Worm (Caenorhabditis elegans) whole organism, L1 larva: ENCODE measurements around the gene dnj-3.
"Not testable (repeated sequence)": the region's sequence is repeated elsewhere in the genome, so short reads cannot be mapped to it uniquely, and the experiment has no call there.

ENCODE experiments used
- C04F5.9 ChIP-seq: sonication (generic microtip); optimal IDR thresholded peaks from 2 replicates; lab custom pipeline; 2016; ENCODE audit warnings: missing genetic modification characterization, missing compliant biosample characterization
- aha-1 ChIP-seq: fragments of 150-350 bp; optimal IDR thresholded peaks from 2 replicates; lab custom pipeline; 2014; ENCODE audit warnings: missing biosample characterization, missing genetic modification characterization
- ama-1 ChIP-seq: fragments of 150-350 bp; optimal IDR thresholded peaks from 2 replicates; lab custom pipeline; 2014
- ceh-88 ChIP-seq: fragments of 200-800 bp; sonication (Bioruptor generic); IDR thresholded peaks from 2 replicates; pipeline ENCODE4 v1.3.6; 2022; ENCODE audit warnings: missing genetic modification characterization, missing compliant biosample characterization
- ceh-90 ChIP-seq: sonication (generic microtip); optimal IDR thresholded peaks from 2 replicates; lab custom pipeline; 2016; ENCODE audit warnings: missing genetic modification characterization, missing compliant biosample characterization
- dsc-1 ChIP-seq: sonication (generic microtip); optimal IDR thresholded peaks from 2 replicates; lab custom pipeline; 2016; ENCODE audit warnings: mild to moderate bottlenecking, missing genetic modification characterization, missing compliant biosample characterization
- efl-1 ChIP-seq, 4 experiments: fragments of 150-350 bp; optimal IDR thresholded peaks in 3 of 4; peaks in 1 of 4; 1 replicate in 1 of 4; 2 replicates in 3 of 4; lab custom pipeline; 2014; ENCODE audit warnings: missing biosample characterization in 2 of 4, missing genetic modification characterization in 2 of 4, missing genetic modification reagents in 2 of 4
- efl-3 ChIP-seq: fragments of 200-800 bp; sonication (Bioruptor generic); optimal IDR thresholded peaks from 2 replicates; lab custom pipeline; 2018; ENCODE audit warnings: mild to moderate bottlenecking, missing genetic modification characterization, missing compliant biosample characterization
- egl-13 ChIP-seq: sonication (generic microtip); optimal IDR thresholded peaks from 2 replicates; lab custom pipeline; 2016; ENCODE audit warnings: missing genotype, missing genetic modification reagents, missing genetic modification characterization, missing compliant biosample characterization
- elt-2 ChIP-seq: sonication (generic microtip); optimal IDR thresholded peaks from 2 replicates; lab custom pipeline; 2016; ENCODE audit warnings: missing genetic modification characterization, mild to moderate bottlenecking, inconsistent platforms, missing compliant biosample characterization, missing genetic modification reagents
- elt-3 ChIP-seq, 6 experiments: fragments of 150-350 bp in 1 of 6; sonication (generic microtip); optimal IDR thresholded peaks; 2 replicates each; lab custom pipeline; 2017 to 2018; ENCODE audit warnings: missing biosample characterization in 6 of 6, missing genetic modification characterization in 6 of 6, inconsistent platforms in 1 of 6
- ets-5 ChIP-seq: fragments of 200-800 bp; sonication (Bioruptor generic); IDR thresholded peaks from 2 replicates; pipeline ENCODE4 v1.3.6; 2022; ENCODE audit warnings: missing genetic modification characterization, missing compliant biosample characterization
- fkh-10 ChIP-seq: sonication (generic microtip); optimal IDR thresholded peaks from 2 replicates; lab custom pipeline; 2017; ENCODE audit warnings: missing biosample characterization, missing genetic modification reagents, missing genetic modification characterization
- fkh-4 ChIP-seq: sonication (generic microtip); optimal IDR thresholded peaks from 2 replicates; lab custom pipeline; 2016; ENCODE audit warnings: missing compliant biosample characterization, missing genetic modification characterization, borderline replicate concordance
- fos-1 ChIP-seq: fragments of 150-350 bp; optimal IDR thresholded peaks from 2 replicates; lab custom pipeline; 2014; ENCODE audit warnings: missing biosample characterization, missing genetic modification characterization
- grh-1 ChIP-seq: fragments of 200-800 bp; sonication (Bioruptor generic); IDR thresholded peaks from 2 replicates; pipeline ENCODE4 v1.3.6; 2022; ENCODE audit warnings: missing genetic modification reagents, missing genetic modification characterization, missing compliant biosample characterization
- hlh-4 ChIP-seq: sonication (generic microtip); optimal IDR thresholded peaks from 2 replicates; lab custom pipeline; 2016; ENCODE audit warnings: mild to moderate bottlenecking, missing genetic modification characterization, missing compliant biosample characterization
- hpl-2 ChIP-seq: fragments of 150-350 bp; optimal IDR thresholded peaks from 2 replicates; lab custom pipeline; 2014; ENCODE audit warnings: missing biosample characterization, missing genetic modification reagents, missing genetic modification characterization
- isw-1 ChIP-seq: fragments of 200-800 bp; sonication (Bioruptor generic); IDR thresholded peaks from 2 replicates; pipeline ENCODE4 v1.3.6; 2022; ENCODE audit warnings: missing genetic modification characterization, missing compliant biosample characterization
- lin-35 ChIP-seq, 2 experiments: fragments of 150-350 bp; optimal IDR thresholded peaks; 2 replicates each; lab custom pipeline; 2014; ENCODE audit warnings: missing biosample characterization in 2 of 2, missing genetic modification characterization in 2 of 2, missing genetic modification reagents in 2 of 2
- mef-2 ChIP-seq: fragments of 150-350 bp; optimal IDR thresholded peaks from 2 replicates; lab custom pipeline; 2014; ENCODE audit warnings: missing biosample characterization, missing genetic modification characterization
- mep-1 ChIP-seq: fragments of 150-350 bp; optimal IDR thresholded peaks from 2 replicates; lab custom pipeline; 2014; ENCODE audit warnings: missing biosample characterization, missing genetic modification characterization
- nhr-11 ChIP-seq: fragments of 150-350 bp; optimal IDR thresholded peaks from 2 replicates; lab custom pipeline; 2014; ENCODE audit warnings: missing biosample characterization, missing genetic modification characterization
- nhr-12 ChIP-seq: sonication (generic microtip); optimal IDR thresholded peaks from 2 replicates; lab custom pipeline; 2017; ENCODE audit warnings: missing biosample characterization, missing genetic modification characterization
- nhr-20 ChIP-seq: sonication (generic microtip); optimal IDR thresholded peaks from 2 replicates; lab custom pipeline; 2016; ENCODE audit warnings: mild to moderate bottlenecking, missing genetic modification characterization, missing compliant biosample characterization
- nhr-28 ChIP-seq: fragments of 150-350 bp; optimal IDR thresholded peaks from 2 replicates; lab custom pipeline; 2014; ENCODE audit warnings: missing biosample characterization, missing genetic modification characterization
- nhr-47 ChIP-seq: sonication (generic microtip); optimal IDR thresholded peaks from 2 replicates; lab custom pipeline; 2016; ENCODE audit warnings: mild to moderate bottlenecking, missing genetic modification characterization, moderate library complexity, missing compliant biosample characterization
- nhr-77 ChIP-seq: fragments of 150-350 bp; optimal IDR thresholded peaks from 2 replicates; lab custom pipeline; 2014; ENCODE audit warnings: missing biosample characterization, missing genetic modification characterization
- nhr-84 ChIP-seq: sonication (generic microtip); optimal IDR thresholded peaks from 2 replicates; lab custom pipeline; 2017; ENCODE audit warnings: missing biosample characterization, missing genetic modification characterization
- skn-1 ChIP-seq: fragments of 150-350 bp; optimal IDR thresholded peaks from 2 replicates; lab custom pipeline; 2014; ENCODE audit warnings: missing biosample characterization, missing genetic modification characterization
- snpc-4 ChIP-seq: fragments of 150-350 bp; optimal IDR thresholded peaks from 2 replicates; lab custom pipeline; 2014; ENCODE audit warnings: missing biosample characterization, missing genetic modification characterization
- sox-4 ChIP-seq: sonication (generic microtip); optimal IDR thresholded peaks from 2 replicates; lab custom pipeline; 2016; ENCODE audit warnings: missing genetic modification characterization, missing compliant biosample characterization
- sup-37 ChIP-seq: fragments of 200-800 bp; sonication (Bioruptor generic); optimal IDR thresholded peaks from 2 replicates; lab custom pipeline; 2018; ENCODE audit warnings: mild to moderate bottlenecking, missing genetic modification characterization, missing compliant biosample characterization
- swsn-7 ChIP-seq: sonication (generic microtip); optimal IDR thresholded peaks from 2 replicates; lab custom pipeline; 2016; ENCODE audit warnings: missing genetic modification characterization, missing compliant biosample characterization
- unc-30 ChIP-seq: sonication (generic microtip); optimal IDR thresholded peaks from 2 replicates; lab custom pipeline; 2017; ENCODE audit warnings: missing biosample characterization, missing genetic modification characterization
- unc-86 ChIP-seq: sonication (generic microtip); optimal IDR thresholded peaks from 2 replicates; lab custom pipeline; 2016; ENCODE audit warnings: missing genetic modification characterization, missing compliant biosample characterization

The dnj-3 gene

ce11 chrV:15094749-15095148, 26.3 kb downstream of the dnj-3 start, which contains the start of gene srx-78:
TSS of gene srx-78 (plus strand) at chrV:15095049.
- no peak for TF ChIP-seq lin-35 (GFP tag; optimal IDR thresholded peaks at IDR 0.05; lab: Kevin White, UChicago)
- no peak for TF ChIP-seq ets-5
- TF ChIP-seq elt-3 (tag; optimal IDR thresholded peaks at IDR 0.05; lab: Kevin White, UChicago): no peak
- TF ChIP-seq C04F5.9 (tag; lab: Kevin White, UChicago): no peak
- TF ChIP-seq efl-1 (optimal IDR thresholded peaks at IDR 0.05; lab: Kevin White, UChicago): no peak
- TF ChIP-seq efl-1 (GFP tag; optimal IDR thresholded peaks at IDR 0.05 in 1 of 2; lab: Kevin White, UChicago): no peak
- TF ChIP-seq snpc-4 (tag; lab: Kevin White, UChicago): no peak
- TF ChIP-seq sox-4: no peak
- TF ChIP-seq unc-86 (tag; lab: Kevin White, UChicago): no peak
- no peak for TF ChIP-seq elt-2 (tag; lab: Kevin White, UChicago)
- TF ChIP-seq nhr-47: no peak
- no peak for TF ChIP-seq nhr-12
- no peak for TF ChIP-seq nhr-11
- no peak for TF ChIP-seq dsc-1 (tag; lab: Kevin White, UChicago)
- TF ChIP-seq efl-3 (GFP tag; lab: Kevin White, UChicago): no peak
- no peak for TF ChIP-seq nhr-84 (tag; lab: Kevin White, UChicago)
- no peak for TF ChIP-seq mep-1 (tag; lab: Kevin White, UChicago)
- no peak for TF ChIP-seq nhr-28
- TF ChIP-seq, all 84 proteins: peak for 0

- no peak for TF ChIP-seq fkh-10
- TF ChIP-seq egl-13: no peak
- TF ChIP-seq fkh-4 (tag; lab: Kevin White, UChicago): no peak
- TF ChIP-seq sup-37: no peak
- TF ChIP-seq isw-1 (GFP tag; lab: Robert Waterston, UW): no peak
Observed at ce11 chrV:15099447-15099846, 31.0 kb downstream of the dnj-3 start, which contains the start of gene C01G10.1. TSS of gene C01G10.1 (plus strand) at chrV:15099747.

ce11 chrV:15105893-15106598, 37.6 kb downstream of the dnj-3 start, which contains the start of gene C01G10.14:
TSS of gene C01G10.14 (minus strand) at chrV:15105943.
- not testable (repeated sequence) for TF ChIP-seq mef-2; unc-30 (tag; lab: Kevin White, UChicago); lin-35 (GFP tag; optimal IDR thresholded peaks at IDR 0.05; lab: Kevin White, UChicago)

ce11 chrV:15109260-15109659, 40.8 kb downstream of the dnj-3 start, which contains the start of gene Y75B12A.2:
TSS of gene Y75B12A.2 (plus strand) at chrV:15109560.
- TF ChIP-seq aha-1 (tag; lab: Kevin White, UChicago): no peak
- TF ChIP-seq efl-1 (optimal IDR thresholded peaks at IDR 0.05; lab: Kevin White, UChicago): no peak
- no peak for TF ChIP-seq efl-1 (GFP tag; optimal IDR thresholded peaks at IDR 0.05 in 1 of 2; lab: Kevin White, UChicago)
- no peak for TF ChIP-seq ceh-88 (GFP tag; lab: Robert Waterston, UW)
- no peak for TF ChIP-seq grh-1
- TF ChIP-seq elt-3 (tag; optimal IDR thresholded peaks at IDR 0.05; lab: Kevin White, UChicago): no peak
- no peak for TF ChIP-seq sup-37
- no peak for TF ChIP-seq hlh-4
- TF ChIP-seq nhr-12: no peak
- TF ChIP-seq unc-30 (tag; lab: Kevin White, UChicago): no peak
- no peak for TF ChIP-seq mef-2
- TF ChIP-seq skn-1 (tag; lab: Kevin White, UChicago): no peak
- no peak for TF ChIP-seq fos-1
- no peak for TF ChIP-seq hpl-2 (GFP tag; lab: Kevin White, UChicago)
- no peak for TF ChIP-seq nhr-20 (tag; lab: Kevin White, UChicago)
- TF ChIP-seq nhr-28: no peak
- TF ChIP-seq nhr-84 (tag; lab: Kevin White, UChicago): no peak

ce11 chrV:15111660-15112059, 43.2 kb downstream of the dnj-3 start, which contains the start of gene T01G5.7:
TSS of gene T01G5.7 (plus strand) at chrV:15111960.
- TF ChIP-seq unc-86 (tag; lab: Kevin White, UChicago) (no peak), efl-3 (GFP tag; lab: Kevin White, UChicago) (no peak), hpl-2 (GFP tag; lab: Kevin White, UChicago) (no peak), nhr-77 (tag; lab: Kevin White, UChicago) (no peak), swsn-7 (tag; lab: Kevin White, UChicago) (no peak), grh-1 (no peak), ama-1 (lab: Kevin White, UChicago) (no peak), ceh-90 (tag; lab: Kevin White, UChicago) (no peak), nhr-47 (no peak)
- TF ChIP-seq, all 84 proteins: peak for 0
